Fruit fly (Drosophila melanogaster) whole organism, embryonic: ENCODE measurements around the gene Pde11.

ENCODE experiments used
- Abd-B ChIP-seq: fragments of 200-800 bp; sonication (Bioruptor generic); optimal IDR thresholded peaks from 2 replicates; lab custom pipeline; 2018; ENCODE audit warnings: missing biosample characterization, mild to moderate bottlenecking, missing genetic modification characterization, moderate library complexity
- Blimp-1 ChIP-seq: fragments of 200-800 bp; sonication (Bioruptor generic); optimal IDR thresholded peaks from 3 replicates; lab custom pipeline; 2018; ENCODE audit warnings: missing biosample characterization, missing genetic modification characterization, mild to moderate bottlenecking, moderate library complexity, missing genetic modification reagents
- CG10147 ChIP-seq: fragments of 200-800 bp; sonication (Bioruptor generic); optimal IDR thresholded peaks from 2 replicates; lab custom pipeline; 2019; ENCODE audit warnings: missing biosample characterization, mild to moderate bottlenecking, missing genetic modification characterization, moderate library complexity
- CG10654 ChIP-seq: fragments of 200-800 bp; sonication (Bioruptor generic); optimal IDR thresholded peaks from 2 replicates; lab custom pipeline; 2016; ENCODE audit warnings: missing biosample characterization, missing genetic modification characterization
- CG12391 ChIP-seq: fragments of 200-800 bp; sonication (Bioruptor generic); optimal IDR thresholded peaks from 3 replicates; lab custom pipeline; 2018; ENCODE audit warnings: missing biosample characterization, mild to moderate bottlenecking, missing genetic modification characterization, moderate library complexity
- CG12769 ChIP-seq: fragments of 200-800 bp; sonication (Bioruptor generic); optimal IDR thresholded peaks from 2 replicates; lab custom pipeline; 2019; ENCODE audit warnings: missing biosample characterization, mild to moderate bottlenecking, missing genetic modification characterization, moderate library complexity
- CG13287 ChIP-seq: fragments of 200-800 bp; sonication (Bioruptor generic); IDR thresholded peaks from 2 replicates; pipeline ENCODE4 v1.3.6; 2022; ENCODE audit warnings: missing biosample characterization, missing genetic modification characterization; ENCODE audit not compliant: partially characterized antibody
- CG13424 ChIP-seq: fragments of 200-800 bp; sonication (Bioruptor generic); optimal IDR thresholded peaks from 2 replicates; lab custom pipeline; 2019; ENCODE audit warnings: missing biosample characterization, mild to moderate bottlenecking, missing genetic modification characterization, moderate library complexity
- CG14050 ChIP-seq: fragments of 200-800 bp; sonication (Bioruptor generic); IDR thresholded peaks from 3 replicates; pipeline ENCODE4 v1.3.6; 2022; ENCODE audit warnings: missing biosample characterization, missing genetic modification characterization
- CG15479 ChIP-seq: fragments of 200-800 bp; sonication (Bioruptor generic); optimal IDR thresholded peaks from 3 replicates; lab custom pipeline; 2019; ENCODE audit warnings: missing biosample characterization, mild to moderate bottlenecking, missing genetic modification characterization, moderate library complexity
- CG15601 ChIP-seq: fragments of 200-800 bp; sonication (Bioruptor generic); optimal IDR thresholded peaks from 3 replicates; lab custom pipeline; 2019; ENCODE audit warnings: missing biosample characterization, mild to moderate bottlenecking, missing genetic modification characterization, moderate library complexity
- CG17359 ChIP-seq: fragments of 200-800 bp; sonication (Bioruptor generic); optimal IDR thresholded peaks from 3 replicates; lab custom pipeline; 2018; ENCODE audit warnings: missing biosample characterization, mild to moderate bottlenecking, missing genetic modification characterization, moderate library complexity
- CG18619 ChIP-seq: fragments of 200-800 bp; sonication (Bioruptor generic); optimal IDR thresholded peaks from 3 replicates; lab custom pipeline; 2017; ENCODE audit warnings: missing biosample characterization, mild to moderate bottlenecking, missing genetic modification characterization
- CG2116 ChIP-seq: fragments of 200-800 bp; sonication (Bioruptor generic); optimal IDR thresholded peaks from 3 replicates; lab custom pipeline; 2018; ENCODE audit warnings: missing biosample characterization, mild to moderate bottlenecking, missing genetic modification characterization
- CG5245 ChIP-seq: fragments of 200-800 bp; sonication (Bioruptor generic); optimal IDR thresholded peaks from 3 replicates; lab custom pipeline; 2016; ENCODE audit warnings: missing biosample characterization, missing genetic modification characterization
- CG5953 ChIP-seq: fragments of 200-800 bp; sonication (Bioruptor generic); IDR thresholded peaks from 2 replicates; pipeline ENCODE4 v1.3.6; 2022; ENCODE audit warnings: missing biosample characterization, missing genetic modification characterization
- CG6654 ChIP-seq: fragments of 200-800 bp; sonication (Bioruptor generic); optimal IDR thresholded peaks from 2 replicates; lab custom pipeline; 2017; ENCODE audit warnings: missing biosample characterization, mild to moderate bottlenecking, missing genetic modification characterization
- CG6813 ChIP-seq: fragments of 200-800 bp; sonication (Bioruptor generic); optimal IDR thresholded peaks from 2 replicates; lab custom pipeline; 2017; ENCODE audit warnings: missing biosample characterization, missing genetic modification characterization, mild to moderate bottlenecking, moderate library complexity, missing genetic modification reagents
- CG7963 ChIP-seq: fragments of 200-800 bp; sonication (Bioruptor generic); IDR thresholded peaks from 3 replicates; pipeline ENCODE4 v1.3.6; 2022; ENCODE audit warnings: missing biosample characterization, missing genetic modification characterization; ENCODE audit not compliant: partially characterized antibody
- Chrac-16 ChIP-seq: fragments of 200-800 bp; sonication (Bioruptor generic); optimal IDR thresholded peaks from 3 replicates; lab custom pipeline; 2016; ENCODE audit warnings: missing biosample characterization, missing genetic modification characterization
- Deaf1 ChIP-seq: fragments of 200-800 bp; optimal IDR thresholded peaks from 3 replicates; lab custom pipeline; 2019; ENCODE audit warnings: missing biosample characterization, mild to moderate bottlenecking, missing genetic modification characterization, moderate library complexity
- Doc2 ChIP-seq: fragments of 200-800 bp; sonication (Bioruptor generic); IDR thresholded peaks from 2 replicates; pipeline ENCODE4 v1.3.6; 2022; ENCODE audit warnings: missing biosample characterization, missing genetic modification characterization
- Dref ChIP-seq: fragments of 200-800 bp; sonication (Bioruptor generic); IDR thresholded peaks from 2 replicates; pipeline ENCODE4 v1.3.6; 2022; ENCODE audit warnings: missing biosample characterization, missing genetic modification characterization
- E2f2 ChIP-seq: fragments of 200-800 bp; sonication (Bioruptor generic); IDR thresholded peaks from 2 replicates; pipeline ENCODE4 v1.3.6; 2022; ENCODE audit warnings: missing biosample characterization, missing genetic modification characterization
- Ets97D ChIP-seq: fragments of 200-800 bp; sonication (Bioruptor generic); optimal IDR thresholded peaks from 3 replicates; lab custom pipeline; 2016; ENCODE audit warnings: missing biosample characterization, missing genetic modification characterization
- Fer3 ChIP-seq: fragments of 200-800 bp; sonication (Bioruptor generic); optimal IDR thresholded peaks from 2 replicates; lab custom pipeline; 2018; ENCODE audit warnings: missing biosample characterization, mild to moderate bottlenecking, missing genetic modification characterization, moderate library complexity
- HLHmδ ChIP-seq: fragments of 200-800 bp; sonication (Bioruptor generic); optimal IDR thresholded peaks from 2 replicates; lab custom pipeline; 2018; ENCODE audit warnings: missing biosample characterization, mild to moderate bottlenecking, missing genetic modification characterization, moderate library complexity
- Hr39 ChIP-seq: fragments of >200 bp; optimal IDR thresholded peaks from 2 replicates; lab custom pipeline; 2017
- Side ChIP-seq: fragments of 200-800 bp; sonication (Bioruptor generic); optimal IDR thresholded peaks from 2 replicates; lab custom pipeline; 2016; ENCODE audit warnings: missing biosample characterization, missing genetic modification characterization
- TFAM ChIP-seq: fragments of 200-800 bp; sonication (Bioruptor generic); optimal IDR thresholded peaks from 2 replicates; lab custom pipeline; 2017; ENCODE audit warnings: missing biosample characterization, missing genetic modification characterization, inconsistent platforms
- Tbp ChIP-seq: fragments of >200 bp; optimal IDR thresholded peaks from 2 replicates; lab custom pipeline; 2018; ENCODE audit warnings: missing biosample characterization, missing genetic modification characterization
- al ChIP-seq: fragments of 200-800 bp; sonication (Bioruptor generic); IDR thresholded peaks from 2 replicates; pipeline ENCODE4 v1.3.6; 2022; ENCODE audit warnings: missing biosample characterization, missing genetic modification characterization
- aop ChIP-seq: fragments of 200-800 bp; sonication (Bioruptor generic); IDR thresholded peaks from 2 replicates; pipeline ENCODE4 v1.3.6; 2022; ENCODE audit warnings: missing biosample characterization, missing genetic modification characterization
- bigmax ChIP-seq: fragments of 200-800 bp; sonication (Bioruptor generic); optimal IDR thresholded peaks from 2 replicates; lab custom pipeline; 2018; ENCODE audit warnings: missing biosample characterization, mild to moderate bottlenecking, missing genetic modification characterization
- chinmo ChIP-seq: fragments of 200-800 bp; sonication (Bioruptor generic); IDR thresholded peaks from 4 replicates; pipeline ENCODE4 v1.3.6; 2022; ENCODE audit warnings: missing biosample characterization, missing genetic modification characterization; ENCODE audit not compliant: partially characterized antibody
- crol ChIP-seq: fragments of 200-800 bp; sonication (Bioruptor generic); IDR thresholded peaks from 2 replicates; pipeline ENCODE4 v1.3.6; 2022; ENCODE audit warnings: missing biosample characterization, missing genetic modification characterization
- disco-r ChIP-seq: fragments of 200-800 bp; sonication (Bioruptor generic); optimal IDR thresholded peaks from 2 replicates; lab custom pipeline; 2016; ENCODE audit warnings: missing biosample characterization, missing genetic modification characterization
- exex ChIP-seq: fragments of 200-800 bp; sonication (Bioruptor generic); optimal IDR thresholded peaks from 4 replicates; lab custom pipeline; 2018; ENCODE audit warnings: missing biosample characterization, mild to moderate bottlenecking, missing genetic modification characterization, moderate library complexity
- gem ChIP-seq: fragments of 200-800 bp; sonication (Bioruptor generic); optimal IDR thresholded peaks from 2 replicates; lab custom pipeline; 2019; ENCODE audit warnings: missing biosample characterization, mild to moderate bottlenecking, missing genetic modification characterization, moderate library complexity
- hb ChIP-seq: fragments of 200-800 bp; sonication (Bioruptor generic); IDR thresholded peaks from 3 replicates; pipeline ENCODE4 v1.3.6; 2022; ENCODE audit warnings: missing biosample characterization, missing genetic modification characterization; ENCODE audit not compliant: partially characterized antibody
- peb ChIP-seq: fragments of 200-800 bp; sonication (Bioruptor generic); IDR thresholded peaks from 2 replicates; pipeline ENCODE4 v1.3.6; 2022; ENCODE audit warnings: missing biosample characterization, missing genetic modification characterization
- pita ChIP-seq: fragments of 200-800 bp; sonication (Bioruptor generic); optimal IDR thresholded peaks from 2 replicates; lab custom pipeline; 2017; ENCODE audit warnings: missing biosample characterization, mild to moderate bottlenecking, missing genetic modification characterization
- prd ChIP-seq, 3 experiments: fragments of >200 bp in 2 of 3; fragments of 200-800 bp in 1 of 3; sonication (Bioruptor generic) in 1 of 3; optimal IDR thresholded peaks in 2 of 3; IDR thresholded peaks in 1 of 3; 2 replicates in 2 of 3; 3 replicates in 1 of 3; pipeline versions ENCODE4 v1.3.6 to Lab custom; 2017 to 2022; ENCODE audit warnings: missing biosample characterization in 1 of 3, missing genetic modification characterization in 1 of 3
- sens ChIP-seq: fragments of 200-800 bp; sonication (Bioruptor generic); peaks from one replicate; lab custom pipeline; 2016; ENCODE audit warnings: missing biosample characterization, missing genetic modification characterization
- slp2 ChIP-seq: fragments of 200-800 bp; sonication (Bioruptor generic); optimal IDR thresholded peaks from 2 replicates; lab custom pipeline; 2016; ENCODE audit warnings: missing biosample characterization, missing genetic modification characterization
- so ChIP-seq: fragments of 200-800 bp; sonication (Bioruptor generic); IDR thresholded peaks from 3 replicates; pipeline ENCODE4 v1.3.6; 2022; ENCODE audit warnings: missing biosample characterization, missing genetic modification characterization
- tap ChIP-seq: fragments of 200-800 bp; optimal IDR thresholded peaks from 3 replicates; lab custom pipeline; 2019; ENCODE audit warnings: missing biosample characterization, mild to moderate bottlenecking, missing genetic modification characterization, moderate library complexity
- tgo ChIP-seq: fragments of 200-800 bp; sonication (Bioruptor generic); IDR thresholded peaks from 3 replicates; pipeline ENCODE4 v1.3.6; 2022; ENCODE audit warnings: missing biosample characterization, missing genetic modification characterization
- usp ChIP-seq: fragments of >200 bp; optimal IDR thresholded peaks from 2 replicates; lab custom pipeline; 2017; ENCODE audit warnings: missing biosample characterization, missing genetic modification characterization

Pde11 gene

dm6 chr2L:18566235-18567158 is 23.6 kb downstream of the Pde11 start (continued):
- TF ChIP-seq pita (GFP tag; lab: Kevin White, UChicago) (no peak), CG18619 (no peak), CG15479 (peak; percentile 50), aop (GFP tag; lab: Robert Waterston, UW) (no peak), usp (GFP tag; lab: Kevin White, UChicago) (no peak), Abd-B (GFP tag; lab: Kevin White, UChicago) (no peak), CG6813 (GFP tag; lab: Kevin White, UChicago) (no peak), HLHmδ (GFP tag; lab: Kevin White, UChicago) (no peak), CG6654 (GFP tag; lab: Kevin White, UChicago) (no peak), crol (no peak), Tbp (GFP tag; lab: Kevin White, UChicago) (no peak), CG5953 (no peak), CG14050 (no peak), al (no peak), disco-r (no peak), CG7963 (GFP tag; lab: Robert Waterston, UW) (no peak), sens (GFP tag; lab: Kevin White, UChicago) (peak; percentile 87), TFAM (GFP tag; lab: Kevin White, UChicago) (no peak), Blimp-1 (GFP tag; lab: Kevin White, UChicago) (peak; percentile 40), bigmax (no peak), CG12769 (tag; lab: Kevin White, UChicago) (no peak), peb (GFP tag; lab: Robert Waterston, UW) (no peak), chinmo (0 out of 4 replicates have a peak, but pooled peaks have one; percentile 68), slp2 (GFP tag; lab: Kevin White, UChicago) (no peak), Side (GFP tag; lab: Kevin White, UChicago) (no peak), Deaf1 (tag; lab: Kevin White, UChicago) (peak; percentile 41), E2f2 (peak; percentile 17; the same call in 1 of the 2 replicates), CG10147 (no peak), CG13424 (no peak), CG13287 (GFP tag; lab: Robert Waterston, UW) (no peak), Chrac-16 (GFP tag; lab: Kevin White, UChicago) (peak; percentile 9), Dref (GFP tag; lab: Robert Waterston, UW) (no peak), CG12391 (tag; lab: Kevin White, UChicago) (peak; percentile 51), Doc2 (no peak), so (GFP tag; lab: Robert Waterston, UW) (no peak), Fer3 (tag; lab: Kevin White, UChicago) (peak; percentile 9), CG17359 (tag; lab: Kevin White, UChicago) (no peak), exex (peak; percentile 64), tap (tag; lab: Kevin White, UChicago) (no peak), tgo (GFP tag; lab: Robert Waterston, UW) (no peak), CG15601 (peak; percentile 48), Hr39 (lab: Kevin White, UChicago) (no peak), CG2116 (no peak), CG10654 (no peak), gem (tag; lab: Kevin White, UChicago) (peak; percentile 73), prd (optimal IDR thresholded peaks at IDR 0.05; lab: Kevin White, UChicago) (no peak), prd (GFP tag; IDR thresholded peaks at IDR 0.05; lab: Robert Waterston, UW) (no peak; the same call in 2 of the 3 replicates), Ets97D (GFP tag; lab: Kevin White, UChicago) (no peak), CG5245 (GFP tag; lab: Kevin White, UChicago) (no peak), hb (GFP tag; lab: Robert Waterston, UW) (no peak)
